Fruit fly (Drosophila melanogaster) whole organism, embryonic: ENCODE results near the gene CG9166.

ENCODE experiments used
- Atf6 ChIP-seq: fragments of 200-800 bp; sonication (Bioruptor generic); IDR thresholded peaks from 2 replicates; pipeline ENCODE4 v1.3.6; 2022; ENCODE audit warnings: missing biosample characterization, missing genetic modification characterization
- CG10543 ChIP-seq: fragments of 200-800 bp; sonication (Bioruptor generic); optimal IDR thresholded peaks from 3 replicates; lab custom pipeline; 2017; ENCODE audit warnings: missing biosample characterization, mild to moderate bottlenecking, missing genetic modification characterization, moderate library complexity
- CG11696 ChIP-seq: fragments of 200-800 bp; sonication (Bioruptor generic); IDR thresholded peaks from 2 replicates; pipeline ENCODE4 v1.3.6; 2022; ENCODE audit warnings: missing biosample characterization, missing genetic modification characterization
- CG12155 ChIP-seq: fragments of 200-800 bp; sonication (Bioruptor generic); optimal IDR thresholded peaks from 3 replicates; lab custom pipeline; 2016; ENCODE audit warnings: missing biosample characterization, missing genetic modification characterization
- CG13123 ChIP-seq: fragments of 200-800 bp; sonication (Bioruptor generic); optimal IDR thresholded peaks from 2 replicates; lab custom pipeline; 2016; ENCODE audit warnings: missing biosample characterization, missing genetic modification characterization
- CG14441 ChIP-seq: fragments of 200-800 bp; sonication (Bioruptor generic); IDR thresholded peaks from 2 replicates; pipeline ENCODE4 v1.3.6; 2022; ENCODE audit warnings: missing biosample characterization, missing genetic modification characterization
- CG15073 ChIP-seq: fragments of 200-800 bp; sonication (Bioruptor generic); optimal IDR thresholded peaks from 2 replicates; lab custom pipeline; 2016; ENCODE audit warnings: missing biosample characterization, missing genetic modification characterization
- CG1603 ChIP-seq: fragments of 200-800 bp; sonication (Bioruptor generic); optimal IDR thresholded peaks from 2 replicates; lab custom pipeline; 2019; ENCODE audit warnings: missing biosample characterization, mild to moderate bottlenecking, missing genetic modification characterization, moderate library complexity
- CG18262 ChIP-seq: fragments of 200-800 bp; optimal IDR thresholded peaks from 3 replicates; lab custom pipeline; 2019; ENCODE audit warnings: missing biosample characterization, mild to moderate bottlenecking, missing genetic modification characterization, moderate library complexity
- CG2120 ChIP-seq: fragments of 200-800 bp; sonication (Bioruptor generic); optimal IDR thresholded peaks from 3 replicates; lab custom pipeline; 2016; ENCODE audit warnings: missing biosample characterization, missing genetic modification characterization
- CG2199 ChIP-seq: fragments of 200-800 bp; sonication (Bioruptor generic); IDR thresholded peaks from 3 replicates; pipeline ENCODE4 v1.3.6; 2022; ENCODE audit warnings: missing biosample characterization, missing genetic modification characterization
- CG3281 ChIP-seq: fragments of 200-800 bp; sonication (Bioruptor generic); optimal IDR thresholded peaks from 3 replicates; lab custom pipeline; 2017; ENCODE audit warnings: missing biosample characterization, mild to moderate bottlenecking, missing genetic modification characterization
- CG3726 ChIP-seq: fragments of 200-800 bp; sonication (Bioruptor generic); IDR thresholded peaks from 3 replicates; pipeline ENCODE4, ENCODE4 v1.3.6; 2022; ENCODE audit warnings: missing biosample characterization, missing genetic modification characterization
- CG42726 ChIP-seq: fragments of 200-800 bp; sonication (Bioruptor generic); IDR thresholded peaks from 2 replicates; pipeline ENCODE4 v1.3.6; 2022; ENCODE audit warnings: missing biosample characterization, missing genetic modification characterization; ENCODE audit not compliant: partially characterized antibody
- CG4328 ChIP-seq: fragments of 200-800 bp; sonication (Bioruptor generic); optimal IDR thresholded peaks from 3 replicates; lab custom pipeline; 2017; ENCODE audit warnings: missing biosample characterization, missing genetic modification reagents, missing genetic modification characterization
- CG43689 ChIP-seq: fragments of 200-800 bp; sonication (Bioruptor generic); IDR thresholded peaks from 2 replicates; pipeline ENCODE4 v1.3.6; 2022; ENCODE audit warnings: missing biosample characterization, missing genetic modification characterization
- CG4404 ChIP-seq: fragments of 200-800 bp; sonication (Bioruptor generic); IDR thresholded peaks from 2 replicates; pipeline ENCODE4 v1.3.6; 2022; ENCODE audit warnings: missing biosample characterization, missing genetic modification characterization
- CG4820 ChIP-seq: fragments of 200-800 bp; sonication (Bioruptor generic); optimal IDR thresholded peaks from 3 replicates; lab custom pipeline; 2016; ENCODE audit warnings: missing biosample characterization, missing genetic modification characterization
- CG5245 ChIP-seq: fragments of 200-800 bp; sonication (Bioruptor generic); optimal IDR thresholded peaks from 3 replicates; lab custom pipeline; 2016; ENCODE audit warnings: missing biosample characterization, missing genetic modification characterization
- CG7556 ChIP-seq: fragments of 200-800 bp; sonication (Bioruptor generic); optimal IDR thresholded peaks from 2 replicates; lab custom pipeline; 2017; ENCODE audit warnings: missing biosample characterization, mild to moderate bottlenecking, missing genetic modification characterization
- CG9727 ChIP-seq: fragments of 200-800 bp; sonication (Bioruptor generic); optimal IDR thresholded peaks from 3 replicates; lab custom pipeline; 2017; ENCODE audit warnings: missing biosample characterization, mild to moderate bottlenecking, missing genetic modification characterization
- CG9797 ChIP-seq: fragments of 200-800 bp; sonication (Bioruptor generic); optimal IDR thresholded peaks from 3 replicates; lab custom pipeline; 2018; ENCODE audit warnings: missing biosample characterization, mild to moderate bottlenecking, missing genetic modification characterization
- CG9932 ChIP-seq: fragments of 200-800 bp; sonication (Bioruptor generic); IDR thresholded peaks from 2 replicates; pipeline ENCODE4 v1.3.6; 2022; ENCODE audit warnings: missing biosample characterization, missing genetic modification characterization
- CTCF ChIP-seq: fragments of 200-800 bp; sonication (Bioruptor generic); optimal IDR thresholded peaks from 2 replicates; lab custom pipeline; 2017; ENCODE audit warnings: missing biosample characterization, mild to moderate bottlenecking, missing genetic modification characterization, moderate library complexity
- Deaf1 ChIP-seq: fragments of 200-800 bp; optimal IDR thresholded peaks from 3 replicates; lab custom pipeline; 2019; ENCODE audit warnings: missing biosample characterization, mild to moderate bottlenecking, missing genetic modification characterization, moderate library complexity
- Dip2 ChIP-seq: fragments of 200-800 bp; sonication (Bioruptor generic); IDR thresholded peaks from 2 replicates; pipeline ENCODE4 v1.3.6; 2022; ENCODE audit warnings: missing biosample characterization, missing genetic modification characterization
- Fer1 ChIP-seq: fragments of 200-800 bp; sonication (Bioruptor generic); optimal IDR thresholded peaks from 2 replicates; lab custom pipeline; 2017; ENCODE audit warnings: missing biosample characterization, mild to moderate bottlenecking, missing genetic modification characterization
- Meics ChIP-seq: fragments of 200-800 bp; sonication (Bioruptor generic); optimal IDR thresholded peaks from 2 replicates; lab custom pipeline; 2017; ENCODE audit warnings: missing biosample characterization, mild to moderate bottlenecking, missing genetic modification characterization
- Rfx ChIP-seq: fragments of 200-800 bp; sonication (Bioruptor generic); IDR thresholded peaks from 2 replicates; pipeline ENCODE4 v1.3.6; 2022; ENCODE audit warnings: missing biosample characterization, missing genetic modification characterization
- caup ChIP-seq: fragments of 200-800 bp; sonication (Bioruptor generic); optimal IDR thresholded peaks from 3 replicates; lab custom pipeline; 2017; ENCODE audit warnings: missing biosample characterization, mild to moderate bottlenecking, missing genetic modification characterization, moderate library complexity; ENCODE audit not compliant: severe bottlenecking
- chinmo ChIP-seq: fragments of 200-800 bp; sonication (Bioruptor generic); IDR thresholded peaks from 4 replicates; pipeline ENCODE4 v1.3.6; 2022; ENCODE audit warnings: missing biosample characterization, missing genetic modification characterization; ENCODE audit not compliant: partially characterized antibody
- da ChIP-seq: fragments of 200-800 bp; sonication (Bioruptor generic); optimal IDR thresholded peaks from 2 replicates; lab custom pipeline; 2016; ENCODE audit warnings: missing biosample characterization, missing genetic modification characterization
- dimm ChIP-seq: fragments of 200-800 bp; sonication (Bioruptor generic); IDR thresholded peaks from 2 replicates; pipeline ENCODE4 v1.3.6; 2022; ENCODE audit warnings: missing biosample characterization, missing genetic modification characterization
- ems ChIP-seq: fragments of 200-800 bp; sonication (Bioruptor generic); optimal IDR thresholded peaks from 3 replicates; lab custom pipeline; 2016; ENCODE audit warnings: missing biosample characterization, missing genetic modification characterization
- fd102C ChIP-seq: fragments of 200-800 bp; sonication (Bioruptor generic); optimal IDR thresholded peaks from 2 replicates; lab custom pipeline; 2018; ENCODE audit warnings: missing biosample characterization, mild to moderate bottlenecking, missing genetic modification characterization, moderate library complexity
- fd64A ChIP-seq: fragments of 200-800 bp; sonication (Bioruptor generic); optimal IDR thresholded peaks from 3 replicates; lab custom pipeline; 2018; ENCODE audit warnings: missing biosample characterization, mild to moderate bottlenecking, missing genetic modification characterization
- fru ChIP-seq: fragments of >200 bp; optimal IDR thresholded peaks from 2 replicates; lab custom pipeline; 2017
- grn ChIP-seq: fragments of 200-800 bp; sonication (Bioruptor generic); optimal IDR thresholded peaks from 3 replicates; lab custom pipeline; 2017; ENCODE audit warnings: missing biosample characterization, missing genetic modification characterization
- gro ChIP-seq: fragments of 200-800 bp; sonication (Bioruptor generic); optimal IDR thresholded peaks from 2 replicates; lab custom pipeline; 2016; ENCODE audit warnings: missing biosample characterization, missing genetic modification characterization
- lola ChIP-seq, 3 experiments: fragments of >200 bp in 2 of 3; fragments of 200-800 bp in 1 of 3; sonication (Bioruptor generic) in 1 of 3; optimal IDR thresholded peaks; 2 replicates each; lab custom pipeline; 2017 to 2019; ENCODE audit warnings: missing biosample characterization in 3 of 3, missing genetic modification characterization in 3 of 3, mild to moderate bottlenecking in 1 of 3, moderate library complexity in 1 of 3
- mld ChIP-seq: fragments of 200-800 bp; sonication (Bioruptor generic); IDR thresholded peaks from 3 replicates; pipeline ENCODE4 v1.3.6; 2022; ENCODE audit warnings: missing biosample characterization, missing genetic modification characterization; ENCODE audit not compliant: partially characterized antibody
- psq ChIP-seq: fragments of 200-800 bp; sonication (Bioruptor generic); optimal IDR thresholded peaks from 2 replicates; lab custom pipeline; 2017; ENCODE audit warnings: missing biosample characterization, missing genetic modification characterization
- ranshi ChIP-seq: fragments of 200-800 bp; sonication (Bioruptor generic); IDR thresholded peaks from 2 replicates; pipeline ENCODE4 v1.3.6; 2022; ENCODE audit warnings: missing biosample characterization, missing genetic modification characterization
- sc ChIP-seq, 3 experiments: fragments of >200 bp in 2 of 3; fragments of 200-800 bp in 1 of 3; sonication (Bioruptor generic) in 1 of 3; optimal IDR thresholded peaks; 2 replicates in 2 of 3; 3 replicates in 1 of 3; lab custom pipeline; 2017; ENCODE audit warnings: mild to moderate bottlenecking in 1 of 3, missing biosample characterization in 1 of 3, missing genetic modification characterization in 1 of 3, missing genetic modification reagents in 1 of 3
- shn ChIP-seq: fragments of 200-800 bp; sonication (Bioruptor generic); optimal IDR thresholded peaks from 3 replicates; lab custom pipeline; 2016; ENCODE audit warnings: missing biosample characterization, missing genetic modification characterization
- slbo ChIP-seq: fragments of 200-800 bp; sonication (Bioruptor generic); IDR thresholded peaks from 2 replicates; pipeline ENCODE4 v1.3.6; 2022; ENCODE audit warnings: missing biosample characterization, missing genetic modification characterization
- sug ChIP-seq: fragments of 200-800 bp; optimal IDR thresholded peaks from 2 replicates; lab custom pipeline; 2019; ENCODE audit warnings: missing biosample characterization, mild to moderate bottlenecking, missing genetic modification characterization, moderate library complexity
- tll ChIP-seq, 2 experiments: fragments of 200-800 bp in 1 of 2; fragments of >200 bp in 1 of 2; sonication (Bioruptor generic) in 1 of 2; optimal IDR thresholded peaks; 2 replicates each; lab custom pipeline; 2017 to 2019; ENCODE audit warnings: missing biosample characterization in 2 of 2, missing genetic modification characterization in 2 of 2, mild to moderate bottlenecking in 1 of 2, moderate library complexity in 1 of 2
- zf30C ChIP-seq: fragments of 200-800 bp; sonication (Bioruptor generic); optimal IDR thresholded peaks from 3 replicates; lab custom pipeline; 2018; ENCODE audit warnings: missing biosample characterization, mild to moderate bottlenecking, missing genetic modification characterization

Gene CG9166

dm6 chr3L:1335989-1336961 lies 14.6 kb upstream of the CG9166 start (continued):
- 0 out of 4 replicates have a peak, but pooled peaks have one; percentile 29 for TF ChIP-seq chinmo (GFP tag; lab: Robert Waterston, UW)
- no peak for TF ChIP-seq CG4820 (GFP tag; lab: Kevin White, UChicago)
- no peak for TF ChIP-seq CG13123 (GFP tag; lab: Kevin White, UChicago)
- TF ChIP-seq fd64A (GFP tag; lab: Kevin White, UChicago): no peak
- no peak for TF ChIP-seq CG1603
- TF ChIP-seq CG18262 (tag; lab: Kevin White, UChicago): no peak
- TF ChIP-seq CG10543 (GFP tag; lab: Kevin White, UChicago): peak; percentile 41
- peak; percentile 38 for TF ChIP-seq Meics (GFP tag; lab: Kevin White, UChicago)
- no peak for TF ChIP-seq zf30C (GFP tag; lab: Kevin White, UChicago)
- peak; percentile 44 for TF ChIP-seq gro (GFP tag; lab: Kevin White, UChicago)
- no peak for TF ChIP-seq ems (GFP tag; lab: Kevin White, UChicago)
- TF ChIP-seq CG14441 (GFP tag; lab: Robert Waterston, UW): peak; percentile 13; the same call in 1 of the 2 replicates
- no peak for TF ChIP-seq Deaf1 (tag; lab: Kevin White, UChicago)
- TF ChIP-seq Rfx (GFP tag; lab: Robert Waterston, UW): peak; percentile 55
- TF ChIP-seq CG2199 (GFP tag; lab: Robert Waterston, UW): no peak
- TF ChIP-seq sug (tag; lab: Kevin White, UChicago): peak; percentile 76
- TF ChIP-seq CG2120 (GFP tag; lab: Kevin White, UChicago): peak; percentile 42
- TF ChIP-seq psq (GFP tag; lab: Kevin White, UChicago): no peak
- no peak for TF ChIP-seq ranshi (GFP tag; lab: Robert Waterston, UW)
- no peak for TF ChIP-seq CG43689
- TF ChIP-seq fd102C (GFP tag; lab: Kevin White, UChicago): no peak
- TF ChIP-seq grn (GFP tag; lab: Kevin White, UChicago): peak; percentile 93
- peak in 1 of 2 experiments; percentile 43 for TF ChIP-seq tll (GFP tag; optimal IDR thresholded peaks at IDR 0.05; lab: Kevin White, UChicago)
- no peak for TF ChIP-seq CG4404 (GFP tag; lab: Robert Waterston, UW)
- TF ChIP-seq dimm (GFP tag; lab: Robert Waterston, UW): no peak
- TF ChIP-seq shn (GFP tag; lab: Kevin White, UChicago): no peak
- no peak for TF ChIP-seq CTCF (GFP tag; lab: Kevin White, UChicago)
- TF ChIP-seq CG11696 (GFP tag; lab: Robert Waterston, UW): peak; percentile 91
- TF ChIP-seq Atf6 (GFP tag; lab: Robert Waterston, UW): peak; percentile 26; the same call in 1 of the 2 replicates
- no peak for TF ChIP-seq CG4328
- TF ChIP-seq slbo (GFP tag; lab: Robert Waterston, UW): peak; percentile 35; the same call in 1 of the 2 replicates
- TF ChIP-seq fru (lab: Kevin White, UChicago): no peak
- no peak for TF ChIP-seq CG9797
- TF ChIP-seq CG5245: no peak
- no peak for TF ChIP-seq CG15073 (GFP tag; lab: Kevin White, UChicago)
- no peak for TF ChIP-seq da
- no peak for TF ChIP-seq Dip2 (GFP tag; lab: Robert Waterston, UW)
- peak; percentile 30; the same call in 1 of the 2 replicates for TF ChIP-seq CG9932 (GFP tag; lab: Robert Waterston, UW)
- peak; percentile 7 for TF ChIP-seq CG9727 (GFP tag; lab: Kevin White, UChicago)
- no peak for TF ChIP-seq CG3726 (GFP tag; lab: Robert Waterston, UW)
- no peak for TF ChIP-seq caup (GFP tag; lab: Kevin White, UChicago)
- TF ChIP-seq sc (optimal IDR thresholded peaks at IDR 0.05; lab: Kevin White, UChicago): no peak
- TF ChIP-seq sc (GFP tag; optimal IDR thresholded peaks at IDR 0.05; lab: Kevin White, UChicago): no peak
- no peak for TF ChIP-seq CG42726 (GFP tag; lab: Robert Waterston, UW)
- TF ChIP-seq mld (GFP tag; lab: Robert Waterston, UW): no peak
- TF ChIP-seq CG7556 (GFP tag; lab: Kevin White, UChicago): peak; percentile 7
- peak; percentile 9 for TF ChIP-seq CG3281
- no peak for TF ChIP-seq CG12155 (GFP tag; lab: Kevin White, UChicago)
- no peak for TF ChIP-seq lola (GFP tag; optimal IDR thresholded peaks at IDR 0.05; lab: Kevin White, UChicago)
- peak; percentile 22 for TF ChIP-seq Fer1
